Fruit fly (Drosophila melanogaster) S2 (cell line): ENCODE data around the gene CG6696.

Source experiments
- CG8478 ChIP-seq: fragments of >200 bp; optimal IDR thresholded peaks from 2 replicates; lab custom pipeline; 2018
- CTCF ChIP-seq, 2 experiments: fragments of >200 bp; optimal IDR thresholded peaks; 2 replicates each; lab custom pipeline; 2018

- TF ChIP-seq CG8478 (no peak), CTCF (optimal IDR thresholded peaks at IDR 0.05; lab: Kevin White, UChicago) (no peak)
These were observed 22.6 kb upstream of the CG6696 start for dm6 chrX:18684504-18684903.
